Worm (Caenorhabditis elegans) whole organism, L4 larva: Measurements from ENCODE around the gene fmo-3.

Experiments used
- F37D6.2 ChIP-seq: sonication (generic microtip); optimal IDR thresholded peaks from 2 replicates; lab custom pipeline; 2016; ENCODE audit warnings: mild to moderate bottlenecking, missing genetic modification characterization, missing compliant biosample characterization
- F44E2.7 ChIP-seq: fragments of 200-800 bp; sonication (Bioruptor generic); IDR thresholded peaks from 2 replicates; pipeline ENCODE4 v2.1.2; 2022; ENCODE audit warnings: missing genetic modification characterization, missing compliant biosample characterization
- T26A8.4 ChIP-seq: fragments of 200-800 bp; sonication (Bioruptor generic); IDR thresholded peaks from 2 replicates; pipeline ENCODE4 v1.3.6; 2022; ENCODE audit warnings: missing genetic modification characterization, missing compliant biosample characterization
- Y105C5A.15 ChIP-seq: fragments of 200-800 bp; sonication (Bioruptor generic); IDR thresholded peaks from 2 replicates; pipeline ENCODE4 v1.3.6; 2022; ENCODE audit warnings: missing genetic modification characterization, missing compliant biosample characterization
- Y48G9A.11 ChIP-seq: fragments of 200-800 bp; sonication (Bioruptor generic); IDR thresholded peaks from 2 replicates; pipeline ENCODE4 v1.3.6; 2022; ENCODE audit warnings: missing genetic modification reagents, missing genetic modification characterization, missing compliant biosample characterization
- Y5F2A.4 ChIP-seq: fragments of 200-800 bp; sonication (Bioruptor generic); optimal IDR thresholded peaks from 2 replicates; lab custom pipeline; 2018; ENCODE audit warnings: mild to moderate bottlenecking, missing genetic modification characterization, missing compliant biosample characterization
- ZK337.2 ChIP-seq: fragments of 200-800 bp; sonication (Bioruptor generic); IDR thresholded peaks from 2 replicates; pipeline ENCODE4 v1.3.6; 2022; ENCODE audit warnings: missing genetic modification reagents, missing genetic modification characterization, missing compliant biosample characterization
- ZK546.5 ChIP-seq, 2 experiments: sonication (generic microtip); optimal IDR thresholded peaks; 2 replicates each; lab custom pipeline; 2017; ENCODE audit warnings: missing biosample characterization in 2 of 2, missing genetic modification characterization in 2 of 2
- aha-1 ChIP-seq: fragments of 150-350 bp; peaks from one replicate; lab custom pipeline; 2014; ENCODE audit warnings: missing biosample characterization, missing genetic modification characterization
- aly-2 ChIP-seq: sonication (generic microtip); optimal IDR thresholded peaks from 2 replicates; lab custom pipeline; 2018; ENCODE audit warnings: missing biosample characterization, missing genetic modification characterization
- ama-1 ChIP-seq: fragments of 150-350 bp; optimal IDR thresholded peaks from 2 replicates; lab custom pipeline; 2014; ENCODE audit warnings: inconsistent platforms, mixed read lengths
- ceh-28 ChIP-seq: fragments of 150-350 bp; optimal IDR thresholded peaks from 2 replicates; lab custom pipeline; 2014; ENCODE audit warnings: missing biosample characterization, missing genetic modification reagents, missing genetic modification characterization
- ceh-32 ChIP-seq: sonication (generic microtip); optimal IDR thresholded peaks from 2 replicates; lab custom pipeline; 2016; ENCODE audit warnings: mild to moderate bottlenecking, missing genetic modification characterization, missing compliant biosample characterization; ENCODE audit not compliant: poor library complexity
- ceh-44 ChIP-seq: fragments of 200-800 bp; sonication (Bioruptor generic); IDR thresholded peaks from 2 replicates; pipeline ENCODE4 v1.3.6; 2022; ENCODE audit warnings: missing genetic modification reagents, missing genetic modification characterization, missing compliant biosample characterization
- daf-16 ChIP-seq, 3 experiments: sonication (generic microtip); optimal IDR thresholded peaks; 2 replicates each; lab custom pipeline; 2016 to 2017; ENCODE audit warnings: missing genetic modification characterization in 3 of 3, missing genetic modification reagents in 3 of 3, mild to moderate bottlenecking in 2 of 3, missing compliant biosample characterization in 2 of 3, missing biosample characterization in 1 of 3, moderate library complexity in 1 of 3
- dve-1 ChIP-seq: sonication (generic microtip); optimal IDR thresholded peaks from 2 replicates; lab custom pipeline; 2017; ENCODE audit warnings: antibody characterized with exemption, mild to moderate bottlenecking, missing genetic modification characterization, missing compliant biosample characterization; ENCODE audit not compliant: insufficient read depth
- egl-43 ChIP-seq: fragments of 200-800 bp; sonication (Bioruptor generic); IDR thresholded peaks from 2 replicates; pipeline ENCODE4 v1.3.6; 2022; ENCODE audit warnings: missing genetic modification reagents, missing genetic modification characterization, missing compliant biosample characterization
- fos-1 ChIP-seq: fragments of 150-350 bp; optimal IDR thresholded peaks from 2 replicates; lab custom pipeline; 2014; ENCODE audit warnings: missing biosample characterization, missing genetic modification characterization
- gei-8 ChIP-seq: fragments of 200-800 bp; sonication (Bioruptor generic); optimal IDR thresholded peaks from 2 replicates; lab custom pipeline; 2018; ENCODE audit warnings: mild to moderate bottlenecking, missing genetic modification characterization, missing compliant biosample characterization
- hlh-11 ChIP-seq: fragments of 200-800 bp; sonication (Bioruptor generic); optimal IDR thresholded peaks from 2 replicates; lab custom pipeline; 2018; ENCODE audit warnings: mild to moderate bottlenecking, missing genetic modification characterization, missing compliant biosample characterization
- hmg-1.1 ChIP-seq: fragments of 200-800 bp; sonication (Bioruptor generic); IDR thresholded peaks from 2 replicates; pipeline ENCODE4 v1.3.6; 2022; ENCODE audit warnings: missing genetic modification reagents, missing genetic modification characterization, missing compliant biosample characterization
- lim-7 ChIP-seq: fragments of 200-800 bp; sonication (Bioruptor generic); IDR thresholded peaks from 2 replicates; pipeline ENCODE4 v1.3.6; 2022; ENCODE audit warnings: missing genetic modification characterization, missing compliant biosample characterization
- lin-13 ChIP-seq: fragments of 150-350 bp; optimal IDR thresholded peaks from 2 replicates; lab custom pipeline; 2014; ENCODE audit warnings: missing biosample characterization, missing genetic modification reagents, missing genetic modification characterization
- lin-15B ChIP-seq: fragments of 150-350 bp; sonication (generic microtip); optimal IDR thresholded peaks from 3 replicates; lab custom pipeline; 2014; ENCODE audit warnings: missing biosample characterization, missing genetic modification characterization
- lin-29 ChIP-seq: fragments of 200-800 bp; sonication (Bioruptor generic); IDR thresholded peaks from 2 replicates; pipeline ENCODE4 v1.3.6; 2022; ENCODE audit warnings: missing genetic modification reagents, missing genetic modification characterization, missing compliant biosample characterization
- lsy-2 ChIP-seq, 2 experiments: fragments of 150-350 bp in 1 of 2; sonication (generic microtip) in 1 of 2; optimal IDR thresholded peaks; 2 replicates each; lab custom pipeline; 2014 to 2017; ENCODE audit warnings: missing biosample characterization in 2 of 2, missing genetic modification characterization in 2 of 2
- mdl-1 ChIP-seq, 2 experiments: fragments of 150-350 bp in 1 of 2; sonication (generic microtip) in 1 of 2; optimal IDR thresholded peaks; 2 replicates each; lab custom pipeline; 2014 to 2017; ENCODE audit warnings: missing biosample characterization in 2 of 2, missing genetic modification characterization in 2 of 2
- mxl-2 ChIP-seq: fragments of 200-800 bp; sonication (Bioruptor generic); conservative IDR thresholded peaks from 2 replicates; pipeline ENCODE4 v1.3.6; 2022; ENCODE audit warnings: missing genetic modification reagents, missing genetic modification characterization, missing compliant biosample characterization
- mxl-3 ChIP-seq: fragments of 200-800 bp; sonication (Bioruptor generic); optimal IDR thresholded peaks from 2 replicates; lab custom pipeline; 2018; ENCODE audit warnings: mild to moderate bottlenecking, missing genetic modification characterization, missing compliant biosample characterization
- nhr-10 ChIP-seq: fragments of 150-350 bp; optimal IDR thresholded peaks from 2 replicates; lab custom pipeline; 2014; ENCODE audit warnings: missing biosample characterization, missing genetic modification characterization
- nhr-102 ChIP-seq: sonication (generic microtip); optimal IDR thresholded peaks from 2 replicates; lab custom pipeline; 2016; ENCODE audit warnings: mild to moderate bottlenecking, missing genetic modification characterization, moderate library complexity, missing compliant biosample characterization
- nhr-237 ChIP-seq: sonication (generic microtip); optimal IDR thresholded peaks from 2 replicates; lab custom pipeline; 2017; ENCODE audit warnings: missing biosample characterization, missing genetic modification characterization
- nhr-28 ChIP-seq: fragments of 150-350 bp; optimal IDR thresholded peaks from 2 replicates; lab custom pipeline; 2014; ENCODE audit warnings: missing biosample characterization, missing genetic modification characterization
- nhr-48 ChIP-seq: sonication (generic microtip); optimal IDR thresholded peaks from 2 replicates; lab custom pipeline; 2016; ENCODE audit warnings: mild to moderate bottlenecking, missing genetic modification characterization, missing compliant biosample characterization
- nhr-6 ChIP-seq: fragments of 150-350 bp; optimal IDR thresholded peaks from 2 replicates; lab custom pipeline; 2014; ENCODE audit warnings: missing biosample characterization, missing genetic modification characterization
- nhr-76 ChIP-seq: fragments of 150-350 bp; optimal IDR thresholded peaks from 2 replicates; lab custom pipeline; 2014; ENCODE audit warnings: missing biosample characterization, missing genetic modification characterization
- nhr-77 ChIP-seq: fragments of 150-350 bp; optimal IDR thresholded peaks from 2 replicates; lab custom pipeline; 2014; ENCODE audit warnings: missing biosample characterization, missing genetic modification characterization
- php-3 ChIP-seq: fragments of 200-800 bp; sonication (Bioruptor generic); IDR thresholded peaks from 2 replicates; pipeline ENCODE4 v1.3.6; 2022; ENCODE audit warnings: missing genetic modification reagents, missing genetic modification characterization, missing compliant biosample characterization
- pqm-1 ChIP-seq: sonication (generic microtip); optimal IDR thresholded peaks from 2 replicates; lab custom pipeline; 2017; ENCODE audit warnings: missing biosample characterization, missing genetic modification characterization
- rbr-2 ChIP-seq: sonication (generic microtip); optimal IDR thresholded peaks from 2 replicates; lab custom pipeline; 2016; ENCODE audit warnings: missing genotype, missing genetic modification characterization, missing compliant biosample characterization
- saeg-2 ChIP-seq: fragments of 200-800 bp; sonication (Bioruptor generic); IDR thresholded peaks from 2 replicates; pipeline ENCODE4 v1.3.6; 2022; ENCODE audit warnings: missing genetic modification reagents, missing genetic modification characterization, missing compliant biosample characterization
- set-16 ChIP-seq: fragments of 200-800 bp; sonication (Bioruptor generic); IDR thresholded peaks from 2 replicates; pipeline ENCODE4 v1.3.6; 2022; ENCODE audit warnings: missing genetic modification reagents, missing genetic modification characterization, missing compliant biosample characterization
- skn-1 ChIP-seq: fragments of 150-350 bp; optimal IDR thresholded peaks from 2 replicates; lab custom pipeline; 2014; ENCODE audit warnings: missing biosample characterization, missing genetic modification characterization
- snpc-1.2 ChIP-seq: fragments of 200-800 bp; sonication (Bioruptor generic); IDR thresholded peaks from 2 replicates; pipeline ENCODE4 v1.3.6; 2022; ENCODE audit warnings: missing genetic modification reagents, missing genetic modification characterization, missing compliant biosample characterization
- spr-1 ChIP-seq: sonication (generic microtip); optimal IDR thresholded peaks from 2 replicates; lab custom pipeline; 2016; ENCODE audit warnings: mild to moderate bottlenecking, missing genetic modification characterization, missing compliant biosample characterization
- tag-97 ChIP-seq: fragments of 200-800 bp; sonication (Bioruptor generic); IDR thresholded peaks from 2 replicates; pipeline ENCODE4 v1.3.6; 2022; ENCODE audit warnings: missing genetic modification characterization, missing compliant biosample characterization
- zag-1 ChIP-seq: fragments of 150-350 bp; optimal IDR thresholded peaks from 2 replicates; lab custom pipeline; 2014; ENCODE audit warnings: missing biosample characterization, missing genetic modification characterization
- zfp-2 ChIP-seq: sonication (generic microtip); optimal IDR thresholded peaks from 2 replicates; lab custom pipeline; 2016; ENCODE audit warnings: mild to moderate bottlenecking, missing genetic modification characterization, missing compliant biosample characterization
- zip-11 ChIP-seq: fragments of 200-800 bp; sonication (Bioruptor generic); IDR thresholded peaks from 2 replicates; pipeline ENCODE4 v1.3.6; 2022; ENCODE audit warnings: missing genetic modification characterization, missing compliant biosample characterization
- zip-2 ChIP-seq: fragments of 150-350 bp; optimal IDR thresholded peaks from 2 replicates; lab custom pipeline; 2014; ENCODE audit warnings: missing biosample characterization, missing genetic modification characterization
- ztf-11 ChIP-seq: fragments of 150-350 bp; optimal IDR thresholded peaks from 2 replicates; lab custom pipeline; 2014; ENCODE audit warnings: missing biosample characterization, missing genetic modification characterization
- ztf-7 ChIP-seq: fragments of 150-350 bp; optimal IDR thresholded peaks from 2 replicates; lab custom pipeline; 2014; ENCODE audit warnings: missing biosample characterization, missing genetic modification characterization

Gene fmo-3

ce11 chrIII:10706972-10707438 is 12.5 kb downstream of the fmo-3 start, which contains the start of the genes Y39A1A.21 and Y39A1A.22 (continued):
- TF ChIP-seq aly-2 (tag; lab: Kevin White, UChicago) (no peak), mdl-1 (tag; optimal IDR thresholded peaks at IDR 0.05; lab: Kevin White, UChicago) (peak in 1 of 2 experiments; percentile 38), lin-15B (tag; lab: Kevin White, UChicago) (no peak), zag-1 (tag; lab: Kevin White, UChicago) (no peak), lsy-2 (tag; optimal IDR thresholded peaks at IDR 0.05; lab: Kevin White, UChicago) (peak in 1 of 2 experiments; percentile 85), mxl-3 (no peak), skn-1 (tag; lab: Kevin White, UChicago) (no peak), nhr-76 (tag; lab: Kevin White, UChicago) (no peak), saeg-2 (GFP tag; lab: Robert Waterston, UW) (0 out of 2 replicates have a peak, but pooled peaks have one; percentile 23), nhr-6 (tag; lab: Kevin White, UChicago) (peak; percentile 68), ZK337.2 (0 out of 2 replicates have a peak, but pooled peaks have one; percentile 43), hmg-1.1 (peak; percentile 72), nhr-77 (tag; lab: Kevin White, UChicago) (peak; percentile 63), spr-1 (tag; lab: Kevin White, UChicago) (peak; percentile 62), set-16 (GFP tag; lab: Robert Waterston, UW) (no peak), pqm-1 (tag; lab: Kevin White, UChicago) (peak; percentile 18), Y105C5A.15 (GFP tag; lab: Robert Waterston, UW) (no peak), nhr-102 (peak; percentile 68), ceh-32 (tag; lab: Kevin White, UChicago) (no peak), F44E2.7 (GFP tag; lab: Robert Waterston, UW) (no peak), ceh-28 (tag; lab: Kevin White, UChicago) (no peak), php-3 (no peak), zfp-2 (tag; lab: Kevin White, UChicago) (peak; percentile 16), aha-1 (tag; lab: Kevin White, UChicago) (no peak), Y5F2A.4 (GFP tag; lab: Kevin White, UChicago) (no peak), fos-1 (no peak), ztf-7 (tag; lab: Kevin White, UChicago) (peak; percentile 53), zip-2 (tag; lab: Kevin White, UChicago) (peak; percentile 31), daf-16 (GFP tag; optimal IDR thresholded peaks at IDR 0.05; lab: Kevin White, UChicago) (peak; percentile 7 to 50), daf-16 (tag; optimal IDR thresholded peaks at IDR 0.05; lab: Kevin White, UChicago) (peak; percentile 60), mxl-2 (no peak), hlh-11 (peak; percentile 80), nhr-10 (tag; lab: Kevin White, UChicago) (no peak), dve-1 (peak; percentile 86), tag-97 (no peak), lin-29 (GFP tag; lab: Robert Waterston, UW) (no peak), snpc-1.2 (no peak), nhr-48 (tag; lab: Kevin White, UChicago) (peak; percentile 62), F37D6.2 (tag; lab: Kevin White, UChicago) (peak; percentile 58), ceh-44 (GFP tag; lab: Robert Waterston, UW) (no peak), T26A8.4 (GFP tag; lab: Robert Waterston, UW) (peak; percentile 86), lim-7 (GFP tag; lab: Robert Waterston, UW) (no peak), ZK546.5 (tag; optimal IDR thresholded peaks at IDR 0.05; lab: Kevin White, UChicago) (no peak), rbr-2 (tag; lab: Kevin White, UChicago) (peak; percentile 67), ztf-11 (no peak), egl-43 (peak; percentile 71), nhr-28 (tag; lab: Kevin White, UChicago) (peak; percentile 56), gei-8 (GFP tag; lab: Kevin White, UChicago) (no peak), lin-13 (GFP tag; lab: Kevin White, UChicago) (peak; percentile 7), Y48G9A.11 (GFP tag; lab: Robert Waterston, UW) (0 out of 2 replicates have a peak, but pooled peaks have one; percentile 31), nhr-237 (tag; lab: Kevin White, UChicago) (no peak), ama-1 (no peak), zip-11 (no peak)
